Worm (Caenorhabditis elegans) whole organism, L3 larva: ENCODE results near the gene mspn-1.

ENCODE experiments used
- R02D3.7 ChIP-seq: fragments of 150-350 bp; optimal IDR thresholded peaks from 2 replicates; lab custom pipeline; 2014; ENCODE audit warnings: missing biosample characterization, missing genetic modification characterization
- ZK546.5 ChIP-seq: sonication (generic microtip); optimal IDR thresholded peaks from 2 replicates; lab custom pipeline; 2017; ENCODE audit warnings: missing biosample characterization, missing genetic modification characterization
- aly-2 ChIP-seq: fragments of 150-350 bp; optimal IDR thresholded peaks from 2 replicates; lab custom pipeline; 2014; ENCODE audit warnings: missing biosample characterization, missing genetic modification characterization
- ceh-28 ChIP-seq: fragments of 150-350 bp; optimal IDR thresholded peaks from 2 replicates; lab custom pipeline; 2014; ENCODE audit warnings: missing biosample characterization, missing genetic modification reagents, missing genetic modification characterization
- ceh-82 ChIP-seq: fragments of 150-350 bp; optimal IDR thresholded peaks from 2 replicates; lab custom pipeline; 2014; ENCODE audit warnings: missing biosample characterization, missing genetic modification characterization
- ceh-9 ChIP-seq: sonication (generic microtip); optimal IDR thresholded peaks from 2 replicates; lab custom pipeline; 2018; ENCODE audit warnings: missing biosample characterization, missing genetic modification characterization
- daf-12 ChIP-seq: fragments of 150-350 bp; optimal IDR thresholded peaks from 2 replicates; lab custom pipeline; 2014; ENCODE audit warnings: missing biosample characterization, missing genetic modification reagents, missing genetic modification characterization
- egl-5 ChIP-seq: fragments of 150-350 bp; optimal IDR thresholded peaks from 2 replicates; lab custom pipeline; 2017; ENCODE audit warnings: missing biosample characterization, missing genetic modification reagents, missing genetic modification characterization, inconsistent platforms
- elt-1 ChIP-seq: fragments of 150-350 bp; optimal IDR thresholded peaks from 2 replicates; lab custom pipeline; 2014; ENCODE audit warnings: missing biosample characterization, missing genetic modification characterization
- elt-2 ChIP-seq: sonication (generic microtip); optimal IDR thresholded peaks from 2 replicates; lab custom pipeline; 2016; ENCODE audit warnings: missing genetic modification reagents, mild to moderate bottlenecking, missing genetic modification characterization, missing compliant biosample characterization
- elt-3 ChIP-seq, 3 experiments: fragments of 150-350 bp in 1 of 3; sonication (generic microtip) in 2 of 3; optimal IDR thresholded peaks; 2 replicates in 2 of 3; 4 replicates in 1 of 3; lab custom pipeline; 2014 to 2017; ENCODE audit warnings: missing biosample characterization in 3 of 3, missing genetic modification characterization in 3 of 3
- eor-1 ChIP-seq, 2 experiments: fragments of 150-350 bp; optimal IDR thresholded peaks; 2 replicates each; lab custom pipeline; 2014 to 2018; ENCODE audit warnings: missing biosample characterization in 2 of 2, missing genetic modification characterization in 2 of 2
- fkh-10 ChIP-seq: sonication (generic microtip); optimal IDR thresholded peaks from 2 replicates; lab custom pipeline; 2017; ENCODE audit warnings: missing biosample characterization, missing genetic modification reagents, missing genetic modification characterization
- fkh-2 ChIP-seq: fragments of 150-350 bp; optimal IDR thresholded peaks from 2 replicates; lab custom pipeline; 2014; ENCODE audit warnings: missing biosample characterization, missing genetic modification reagents, missing genetic modification characterization
- hmg-11 ChIP-seq: sonication (generic microtip); optimal IDR thresholded peaks from 2 replicates; lab custom pipeline; 2016; ENCODE audit warnings: missing genetic modification characterization, missing compliant biosample characterization
- lin-15B ChIP-seq: fragments of 150-350 bp; optimal IDR thresholded peaks from 2 replicates; lab custom pipeline; 2014; ENCODE audit warnings: missing biosample characterization, missing genetic modification characterization
- lsy-12 ChIP-seq: sonication (generic microtip); optimal IDR thresholded peaks from 2 replicates; lab custom pipeline; 2016; ENCODE audit warnings: mild to moderate bottlenecking, missing genetic modification characterization, missing compliant biosample characterization
- mdl-1 ChIP-seq: fragments of 150-350 bp; optimal IDR thresholded peaks from 2 replicates; lab custom pipeline; 2014; ENCODE audit warnings: missing biosample characterization, missing genetic modification characterization
- mml-1 ChIP-seq: fragments of 150-350 bp; sonication (generic microtip); optimal IDR thresholded peaks from 3 replicates; lab custom pipeline; 2014; ENCODE audit warnings: missing biosample characterization, missing genetic modification characterization
- nfya-1 ChIP-seq: sonication (generic microtip); optimal IDR thresholded peaks from 2 replicates; lab custom pipeline; 2017; ENCODE audit warnings: missing genetic modification characterization, mild to moderate bottlenecking, missing compliant biosample characterization, antibody characterized with exemption, moderate library complexity; ENCODE audit not compliant: insufficient read depth
- nhr-11 ChIP-seq: fragments of 150-350 bp; optimal IDR thresholded peaks from 2 replicates; lab custom pipeline; 2014; ENCODE audit warnings: missing biosample characterization, missing genetic modification characterization
- nhr-23 ChIP-seq: fragments of 150-350 bp; optimal IDR thresholded peaks from 2 replicates; lab custom pipeline; 2014; ENCODE audit warnings: missing biosample characterization, missing genetic modification reagents, missing genetic modification characterization
- nhr-25 ChIP-seq: sonication (generic microtip); optimal IDR thresholded peaks from 2 replicates; lab custom pipeline; 2017; ENCODE audit warnings: missing biosample characterization, missing genetic modification characterization
- nhr-43 ChIP-seq: sonication (generic microtip); optimal IDR thresholded peaks from 2 replicates; lab custom pipeline; 2016; ENCODE audit warnings: mild to moderate bottlenecking, missing genetic modification characterization, missing compliant biosample characterization; ENCODE audit not compliant: poor library complexity, severe bottlenecking
- nhr-67 ChIP-seq: fragments of 150-350 bp; optimal IDR thresholded peaks from 2 replicates; lab custom pipeline; 2014; ENCODE audit warnings: missing biosample characterization, missing genetic modification characterization
- nhr-76 ChIP-seq: fragments of 150-350 bp; sonication (generic microtip); optimal IDR thresholded peaks from 5 replicates; lab custom pipeline; 2014; ENCODE audit warnings: missing biosample characterization, missing genetic modification characterization
- pha-4 ChIP-seq: fragments of 150-350 bp; optimal IDR thresholded peaks from 2 replicates; lab custom pipeline; 2014; ENCODE audit warnings: missing biosample characterization, missing genetic modification reagents, missing genetic modification characterization
- pqm-1 ChIP-seq: fragments of 150-350 bp; optimal IDR thresholded peaks from 2 replicates; lab custom pipeline; 2017; ENCODE audit warnings: missing biosample characterization, missing genetic modification characterization, inconsistent platforms
- sea-2 ChIP-seq: fragments of 150-350 bp; sonication (generic microtip); optimal IDR thresholded peaks from 4 replicates; lab custom pipeline; 2014; ENCODE audit warnings: missing biosample characterization, missing genetic modification reagents, missing genetic modification characterization
- skn-1 ChIP-seq: fragments of 150-350 bp; optimal IDR thresholded peaks from 2 replicates; lab custom pipeline; 2014; ENCODE audit warnings: missing biosample characterization, missing genetic modification characterization
- snpc-4 ChIP-seq: fragments of 150-350 bp; optimal IDR thresholded peaks from 2 replicates; lab custom pipeline; 2014; ENCODE audit warnings: missing biosample characterization, missing genetic modification characterization
- tbx-2 ChIP-seq: sonication (generic microtip); optimal IDR thresholded peaks from 2 replicates; lab custom pipeline; 2016; ENCODE audit warnings: mild to moderate bottlenecking, missing genetic modification characterization, missing compliant biosample characterization
- unc-39 ChIP-seq: sonication (generic microtip); optimal IDR thresholded peaks from 4 replicates; lab custom pipeline; 2017; ENCODE audit warnings: missing biosample characterization, missing genetic modification characterization
- unc-62 ChIP-seq: fragments of 150-350 bp; sonication (generic microtip); optimal IDR thresholded peaks from 4 replicates; lab custom pipeline; 2014; ENCODE audit warnings: missing biosample characterization, missing genetic modification reagents, missing genetic modification characterization
- zag-1 ChIP-seq: fragments of 150-350 bp; optimal IDR thresholded peaks from 2 replicates; lab custom pipeline; 2014; ENCODE audit warnings: missing biosample characterization, missing genetic modification characterization
- ztf-11 ChIP-seq: fragments of 150-350 bp; optimal IDR thresholded peaks from 2 replicates; lab custom pipeline; 2014; ENCODE audit warnings: missing biosample characterization, missing genetic modification characterization
- ztf-4 ChIP-seq: fragments of 150-350 bp; optimal IDR thresholded peaks from 2 replicates; lab custom pipeline; 2014; ENCODE audit warnings: missing biosample characterization, missing genetic modification characterization

mspn-1 gene

ce11 chrIV:10176252-10176730, 1.5 kb upstream of the mspn-1 start, which contains the start of gene rack-1 (continued):
- TF ChIP-seq unc-62 (GFP tag; lab: Kevin White, UChicago) (no peak), nhr-76 (no peak), skn-1 (tag; lab: Kevin White, UChicago) (no peak)

DNA sequence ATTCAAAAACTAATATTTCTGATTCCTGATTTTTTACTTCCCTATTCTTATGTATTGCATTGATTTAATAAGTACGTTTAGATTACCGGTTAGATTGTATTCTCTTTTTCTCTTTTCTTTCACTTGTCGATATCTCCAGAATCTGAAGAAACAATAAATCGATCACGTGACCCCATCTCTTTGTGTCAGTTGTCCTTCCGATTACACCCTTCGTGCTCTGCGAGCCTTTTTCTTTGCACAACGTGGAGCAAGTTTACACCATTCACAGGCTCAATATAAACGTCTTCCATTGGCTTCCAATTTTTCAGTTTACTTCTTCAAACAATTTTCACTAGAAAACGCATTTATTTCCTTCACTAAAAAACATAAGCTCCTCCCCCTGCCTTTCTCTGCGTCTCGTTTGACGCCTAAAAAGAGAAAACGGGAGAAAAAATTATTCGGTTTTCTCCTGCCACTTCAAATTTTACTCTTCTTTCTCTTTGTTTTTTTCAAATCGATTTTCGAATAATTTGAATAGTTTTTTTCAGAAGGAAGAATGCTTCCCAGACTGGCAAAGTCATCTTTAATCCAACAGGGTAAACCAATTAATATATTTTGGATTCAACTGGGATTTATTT, 2.5 kb downstream of the mspn-1 start, which contains the start of gene gta-1:
TSS of gene gta-1 (plus strand) at position 528 of the 617 bp plus-strand sequence.
- TF ChIP-seq hmg-11 (tag; lab: Kevin White, UChicago) (peak; percentile 18), egl-5 (peak; percentile 52), zag-1 (tag; lab: Kevin White, UChicago) (no peak), nfya-1 (peak; percentile 37), ztf-4 (no peak), aly-2 (tag; lab: Kevin White, UChicago) (no peak), nhr-67 (no peak), pqm-1 (tag; lab: Kevin White, UChicago) (no peak), elt-1 (tag; lab: Kevin White, UChicago) (no peak), mml-1 (tag; lab: Kevin White, UChicago) (no peak), mdl-1 (no peak), fkh-10 (GFP tag; lab: Kevin White, UChicago) (no peak), elt-3 (tag; optimal IDR thresholded peaks at IDR 0.05; lab: Kevin White, UChicago) (no peak), ceh-28 (peak; percentile 14), sea-2 (GFP tag; lab: Kevin White, UChicago) (no peak), ceh-82 (tag; lab: Kevin White, UChicago) (no peak), fkh-2 (no peak), nhr-76 (no peak), nhr-25 (tag; lab: Kevin White, UChicago) (no peak), lsy-12 (tag; lab: Kevin White, UChicago) (no peak), eor-1 (tag; optimal IDR thresholded peaks at IDR 0.05; lab: Kevin White, UChicago) (no peak), tbx-2 (tag; lab: Kevin White, UChicago) (no peak)

ce11 chrIV:10188505-10188904, 10.7 kb downstream of the mspn-1 start:
- TF ChIP-seq fkh-10 (GFP tag; lab: Kevin White, UChicago) (peak; percentile 62), nhr-43 (tag; lab: Kevin White, UChicago) (no peak), ztf-11 (no peak)

DNA sequence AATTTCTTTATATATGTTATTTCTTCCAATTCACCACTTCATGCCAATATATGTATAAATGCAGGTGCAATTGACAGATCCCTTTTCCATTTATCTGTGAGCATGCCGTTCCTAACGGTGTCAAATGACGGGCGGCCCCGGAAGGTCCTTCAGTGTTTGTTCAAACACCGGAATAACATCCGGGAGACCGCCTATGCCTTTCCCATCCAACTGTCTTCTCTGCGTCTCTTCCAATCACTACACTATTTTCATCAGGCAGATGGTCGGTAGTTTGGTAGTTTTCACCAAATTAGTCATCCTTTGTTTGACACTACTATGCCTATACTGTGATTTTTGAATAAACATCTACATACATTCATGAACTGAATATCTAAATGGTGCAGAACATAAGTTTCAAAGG, 12.8 kb downstream of the mspn-1 start:
- no peak for TF ChIP-seq nhr-67

ce11 chrIV:10191498-10191897, 13.7 kb downstream of the mspn-1 start:
- TF ChIP-seq ceh-82 (tag; lab: Kevin White, UChicago) (no peak), fkh-10 (GFP tag; lab: Kevin White, UChicago) (peak; percentile 84)

DNA sequence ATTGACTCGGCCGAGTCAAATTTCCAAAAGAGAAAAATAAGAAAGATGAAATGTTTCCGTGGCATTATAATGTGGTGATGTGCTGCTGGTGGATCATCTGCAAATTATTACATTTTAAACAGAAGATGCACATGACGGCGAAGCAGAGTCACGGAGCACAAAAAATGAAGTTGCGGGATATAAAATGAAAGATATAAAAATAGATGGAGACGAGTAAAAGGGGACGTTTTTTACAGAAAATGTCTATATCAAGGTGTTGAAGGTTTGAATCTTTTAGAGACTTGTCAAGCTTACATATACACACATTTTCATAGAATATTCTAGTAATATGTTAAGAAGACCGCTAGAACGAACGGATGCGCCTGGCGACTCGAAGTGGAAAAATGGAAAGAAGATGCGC, 16.6 kb downstream of the mspn-1 start, which contains the start of gene ptrg-1:
TSS of gene ptrg-1 (minus strand) at position 101 of the 400 bp plus-strand sequence.
- TF ChIP-seq fkh-10 (GFP tag; lab: Kevin White, UChicago) (no peak), ztf-11 (no peak), nfya-1 (no peak), unc-62 (GFP tag; lab: Kevin White, UChicago) (no peak), lsy-12 (tag; lab: Kevin White, UChicago) (no peak), elt-2 (no peak), nhr-25 (tag; lab: Kevin White, UChicago) (no peak), nhr-11 (tag; lab: Kevin White, UChicago) (no peak)

ce11 chrIV:10197317-10197867, 19.6 kb downstream of the mspn-1 start, which contains the start of gene gon-4:
TSS of gene gon-4 (plus strand) at chrIV:10197817.
- TF ChIP-seq elt-2, result no peak
- no peak for TF ChIP-seq R02D3.7
- TF ChIP-seq sea-2 (GFP tag; lab: Kevin White, UChicago), result no peak
- TF ChIP-seq fkh-10 (GFP tag; lab: Kevin White, UChicago), result no peak
- TF ChIP-seq elt-3 (tag; optimal IDR thresholded peaks at IDR 0.05; lab: Kevin White, UChicago), result no peak
- TF ChIP-seq daf-12 (tag; lab: Kevin White, UChicago), result no peak
- TF ChIP-seq ceh-9 (tag; lab: Kevin White, UChicago), result no peak
- peak; percentile 57 for TF ChIP-seq lin-15B (tag; lab: Kevin White, UChicago)
- no peak for TF ChIP-seq nfya-1
- TF ChIP-seq hmg-11 (tag; lab: Kevin White, UChicago), result no peak
- peak; percentile 29 for TF ChIP-seq snpc-4 (tag; lab: Kevin White, UChicago)
- no peak for TF ChIP-seq pha-4 (tag; lab: Kevin White, UChicago)
- no peak for TF ChIP-seq skn-1 (tag; lab: Kevin White, UChicago)
- TF ChIP-seq unc-39, result no peak
- no peak for TF ChIP-seq nhr-23 (tag; lab: Kevin White, UChicago)
- TF ChIP-seq ZK546.5 (tag; lab: Kevin White, UChicago), result no peak
